Worm (Caenorhabditis elegans) whole organism, L4 larva: Measurements from ENCODE around the gene gcy-34.

Source experiments
- F26F4.8 ChIP-seq: fragments of 200-800 bp; sonication (Bioruptor generic); conservative IDR thresholded peaks from 2 replicates; pipeline ENCODE4 v1.3.6; 2022; ENCODE audit warnings: missing genetic modification characterization, missing compliant biosample characterization
- F44E2.7 ChIP-seq: fragments of 200-800 bp; sonication (Bioruptor generic); IDR thresholded peaks from 2 replicates; pipeline ENCODE4 v2.1.2; 2022; ENCODE audit warnings: missing genetic modification characterization, missing compliant biosample characterization
- R02D3.7 ChIP-seq: fragments of 150-350 bp; sonication (generic microtip); optimal IDR thresholded peaks from 3 replicates; lab custom pipeline; 2014; ENCODE audit warnings: missing biosample characterization, missing genetic modification characterization
- T26A8.4 ChIP-seq: fragments of 200-800 bp; sonication (Bioruptor generic); IDR thresholded peaks from 2 replicates; pipeline ENCODE4 v1.3.6; 2022; ENCODE audit warnings: missing genetic modification characterization, missing compliant biosample characterization
- Y48G9A.11 ChIP-seq: fragments of 200-800 bp; sonication (Bioruptor generic); IDR thresholded peaks from 2 replicates; pipeline ENCODE4 v1.3.6; 2022; ENCODE audit warnings: missing genetic modification reagents, missing genetic modification characterization, missing compliant biosample characterization
- Y5F2A.4 ChIP-seq: fragments of 200-800 bp; sonication (Bioruptor generic); optimal IDR thresholded peaks from 2 replicates; lab custom pipeline; 2018; ENCODE audit warnings: mild to moderate bottlenecking, missing genetic modification characterization, missing compliant biosample characterization
- ZK546.5 ChIP-seq, 2 experiments: sonication (generic microtip); optimal IDR thresholded peaks; 2 replicates each; lab custom pipeline; 2017; ENCODE audit warnings: missing biosample characterization in 2 of 2, missing genetic modification characterization in 2 of 2
- attf-4 ChIP-seq: sonication (generic microtip); optimal IDR thresholded peaks from 3 replicates; lab custom pipeline; 2017; ENCODE audit warnings: missing biosample characterization, missing genetic modification characterization
- ceh-20 ChIP-seq: fragments of 200-800 bp; sonication (Bioruptor generic); IDR thresholded peaks from 2 replicates; pipeline ENCODE4 v1.3.6; 2022; ENCODE audit warnings: missing genetic modification reagents, missing genetic modification characterization, missing compliant biosample characterization
- ceh-28 ChIP-seq: fragments of 150-350 bp; optimal IDR thresholded peaks from 2 replicates; lab custom pipeline; 2014; ENCODE audit warnings: missing biosample characterization, missing genetic modification reagents, missing genetic modification characterization
- ceh-32 ChIP-seq: sonication (generic microtip); optimal IDR thresholded peaks from 2 replicates; lab custom pipeline; 2016; ENCODE audit warnings: mild to moderate bottlenecking, missing genetic modification characterization, missing compliant biosample characterization; ENCODE audit not compliant: poor library complexity
- ceh-62 ChIP-seq: sonication (generic microtip); optimal IDR thresholded peaks from 2 replicates; lab custom pipeline; 2017; ENCODE audit warnings: missing biosample characterization, missing genetic modification characterization
- ceh-82 ChIP-seq: sonication (generic microtip); optimal IDR thresholded peaks from 2 replicates; lab custom pipeline; 2017; ENCODE audit warnings: missing biosample characterization, missing genetic modification characterization
- ces-1 ChIP-seq: fragments of 150-350 bp; sonication (generic microtip); optimal IDR thresholded peaks from 4 replicates; lab custom pipeline; 2014; ENCODE audit warnings: missing biosample characterization, missing genetic modification reagents, missing genetic modification characterization
- cey-2 ChIP-seq: sonication (generic microtip); optimal IDR thresholded peaks from 3 replicates; lab custom pipeline; 2017; ENCODE audit warnings: missing genetic modification characterization, mild to moderate bottlenecking, missing compliant biosample characterization, antibody characterized with exemption, borderline replicate concordance; ENCODE audit not compliant: insufficient read depth
- daf-12 ChIP-seq: fragments of 150-350 bp; optimal IDR thresholded peaks from 2 replicates; lab custom pipeline; 2014; ENCODE audit warnings: missing biosample characterization, missing genetic modification reagents, missing genetic modification characterization
- daf-19 ChIP-seq: fragments of 200-800 bp; sonication (Bioruptor generic); conservative IDR thresholded peaks from 2 replicates; pipeline ENCODE4 v1.3.6; 2022; ENCODE audit warnings: missing genetic modification characterization, missing compliant biosample characterization
- daf-8 ChIP-seq: fragments of 200-800 bp; sonication (Bioruptor generic); IDR thresholded peaks from 2 replicates; pipeline ENCODE4 v1.3.6; 2022; ENCODE audit warnings: missing genetic modification characterization, missing compliant biosample characterization
- dmd-6 ChIP-seq: fragments of 200-800 bp; sonication (Bioruptor generic); IDR thresholded peaks from 2 replicates; pipeline ENCODE4 v1.3.6; 2022; ENCODE audit warnings: missing genetic modification reagents, missing genetic modification characterization, missing compliant biosample characterization
- dve-1 ChIP-seq: sonication (generic microtip); optimal IDR thresholded peaks from 2 replicates; lab custom pipeline; 2017; ENCODE audit warnings: antibody characterized with exemption, mild to moderate bottlenecking, missing genetic modification characterization, missing compliant biosample characterization; ENCODE audit not compliant: insufficient read depth
- egl-27 ChIP-seq: sonication (generic microtip); optimal IDR thresholded peaks from 3 replicates; lab custom pipeline; 2017; ENCODE audit warnings: missing biosample characterization, missing genetic modification reagents, missing genetic modification characterization
- egl-43 ChIP-seq: fragments of 200-800 bp; sonication (Bioruptor generic); IDR thresholded peaks from 2 replicates; pipeline ENCODE4 v1.3.6; 2022; ENCODE audit warnings: missing genetic modification reagents, missing genetic modification characterization, missing compliant biosample characterization
- fos-1 ChIP-seq: fragments of 150-350 bp; optimal IDR thresholded peaks from 2 replicates; lab custom pipeline; 2014; ENCODE audit warnings: missing biosample characterization, missing genetic modification characterization
- hif-1 ChIP-seq, 2 experiments: sonication (generic microtip); optimal IDR thresholded peaks; 2 replicates each; lab custom pipeline; 2016 to 2017; ENCODE audit warnings: missing compliant biosample characterization in 2 of 2, missing genetic modification characterization in 2 of 2, missing genetic modification reagents in 2 of 2, missing genotype in 2 of 2, mild to moderate bottlenecking in 1 of 2
- hlh-11 ChIP-seq: fragments of 200-800 bp; sonication (Bioruptor generic); optimal IDR thresholded peaks from 2 replicates; lab custom pipeline; 2018; ENCODE audit warnings: mild to moderate bottlenecking, missing genetic modification characterization, missing compliant biosample characterization
- hmg-1.1 ChIP-seq: fragments of 200-800 bp; sonication (Bioruptor generic); IDR thresholded peaks from 2 replicates; pipeline ENCODE4 v1.3.6; 2022; ENCODE audit warnings: missing genetic modification reagents, missing genetic modification characterization, missing compliant biosample characterization
- lim-7 ChIP-seq: fragments of 200-800 bp; sonication (Bioruptor generic); IDR thresholded peaks from 2 replicates; pipeline ENCODE4 v1.3.6; 2022; ENCODE audit warnings: missing genetic modification characterization, missing compliant biosample characterization
- lin-13 ChIP-seq: fragments of 150-350 bp; optimal IDR thresholded peaks from 2 replicates; lab custom pipeline; 2014; ENCODE audit warnings: missing biosample characterization, missing genetic modification reagents, missing genetic modification characterization
- lin-29 ChIP-seq: fragments of 200-800 bp; sonication (Bioruptor generic); IDR thresholded peaks from 2 replicates; pipeline ENCODE4 v1.3.6; 2022; ENCODE audit warnings: missing genetic modification reagents, missing genetic modification characterization, missing compliant biosample characterization
- lin-38 ChIP-seq: fragments of 200-800 bp; sonication (Bioruptor generic); IDR thresholded peaks from 2 replicates; pipeline ENCODE4 v1.3.6; 2022; ENCODE audit warnings: missing genetic modification reagents, missing genetic modification characterization, missing compliant biosample characterization
- mep-1 ChIP-seq: fragments of 150-350 bp; sonication (generic microtip); optimal IDR thresholded peaks from 3 replicates; lab custom pipeline; 2014; ENCODE audit warnings: missing biosample characterization, missing genetic modification characterization
- mxl-3 ChIP-seq: fragments of 200-800 bp; sonication (Bioruptor generic); optimal IDR thresholded peaks from 2 replicates; lab custom pipeline; 2018; ENCODE audit warnings: mild to moderate bottlenecking, missing genetic modification characterization, missing compliant biosample characterization
- nhr-11 ChIP-seq: fragments of 150-350 bp; optimal IDR thresholded peaks from 2 replicates; lab custom pipeline; 2014; ENCODE audit warnings: missing biosample characterization, missing genetic modification characterization
- nhr-111 ChIP-seq: fragments of 200-800 bp; sonication (Bioruptor generic); optimal IDR thresholded peaks from 2 replicates; lab custom pipeline; 2018; ENCODE audit warnings: mild to moderate bottlenecking, missing genetic modification characterization, missing compliant biosample characterization
- nhr-42 ChIP-seq: fragments of 200-800 bp; sonication (Bioruptor generic); IDR thresholded peaks from 2 replicates; pipeline ENCODE4 v1.3.6; 2022; ENCODE audit warnings: missing genetic modification characterization, missing compliant biosample characterization
- nhr-6 ChIP-seq: fragments of 150-350 bp; optimal IDR thresholded peaks from 2 replicates; lab custom pipeline; 2014; ENCODE audit warnings: missing biosample characterization, missing genetic modification characterization
- nhr-76 ChIP-seq: fragments of 150-350 bp; optimal IDR thresholded peaks from 2 replicates; lab custom pipeline; 2014; ENCODE audit warnings: missing biosample characterization, missing genetic modification characterization
- nhr-77 ChIP-seq: fragments of 150-350 bp; optimal IDR thresholded peaks from 2 replicates; lab custom pipeline; 2014; ENCODE audit warnings: missing biosample characterization, missing genetic modification characterization
- pha-4 ChIP-seq, 2 experiments: fragments of 150-350 bp in 1 of 2; fragments of 200-800 bp in 1 of 2; sonication (Bioruptor generic) in 1 of 2; IDR thresholded peaks in 1 of 2; optimal IDR thresholded peaks in 1 of 2; 2 replicates each; pipeline versions ENCODE4 v1.3.6 to Lab custom; 2014 to 2022; ENCODE audit warnings: missing genetic modification characterization in 2 of 2, missing genetic modification reagents in 2 of 2, missing biosample characterization in 1 of 2, missing compliant biosample characterization in 1 of 2
- php-3 ChIP-seq: fragments of 200-800 bp; sonication (Bioruptor generic); IDR thresholded peaks from 2 replicates; pipeline ENCODE4 v1.3.6; 2022; ENCODE audit warnings: missing genetic modification reagents, missing genetic modification characterization, missing compliant biosample characterization
- rbr-2 ChIP-seq: sonication (generic microtip); optimal IDR thresholded peaks from 2 replicates; lab custom pipeline; 2016; ENCODE audit warnings: missing genotype, missing genetic modification characterization, missing compliant biosample characterization
- set-16 ChIP-seq: fragments of 200-800 bp; sonication (Bioruptor generic); IDR thresholded peaks from 2 replicates; pipeline ENCODE4 v1.3.6; 2022; ENCODE audit warnings: missing genetic modification reagents, missing genetic modification characterization, missing compliant biosample characterization
- skn-1 ChIP-seq: fragments of 150-350 bp; optimal IDR thresholded peaks from 2 replicates; lab custom pipeline; 2014; ENCODE audit warnings: missing biosample characterization, missing genetic modification characterization
- spr-1 ChIP-seq: sonication (generic microtip); optimal IDR thresholded peaks from 2 replicates; lab custom pipeline; 2016; ENCODE audit warnings: mild to moderate bottlenecking, missing genetic modification characterization, missing compliant biosample characterization
- spr-3 ChIP-seq: fragments of 200-800 bp; sonication (Bioruptor generic); optimal IDR thresholded peaks from 2 replicates; lab custom pipeline; 2018; ENCODE audit warnings: mild to moderate bottlenecking, missing genetic modification characterization, missing compliant biosample characterization
- unc-62 ChIP-seq, 3 experiments: fragments of 150-350 bp in 1 of 3; sonication (generic microtip); optimal IDR thresholded peaks in 2 of 3; peaks in 1 of 3; 1 replicate in 1 of 3; 2 replicates in 2 of 3; lab custom pipeline; 2014 to 2017; ENCODE audit warnings: missing biosample characterization in 3 of 3, missing genetic modification characterization in 3 of 3, missing genetic modification reagents in 3 of 3, missing genotype in 1 of 3
- zag-1 ChIP-seq: fragments of 150-350 bp; optimal IDR thresholded peaks from 2 replicates; lab custom pipeline; 2014; ENCODE audit warnings: missing biosample characterization, missing genetic modification characterization
- zfp-2 ChIP-seq: sonication (generic microtip); optimal IDR thresholded peaks from 2 replicates; lab custom pipeline; 2016; ENCODE audit warnings: mild to moderate bottlenecking, missing genetic modification characterization, missing compliant biosample characterization
- zfp-3 ChIP-seq: fragments of 200-800 bp; sonication (Bioruptor generic); conservative IDR thresholded peaks from 2 replicates; pipeline ENCODE4 v1.3.6; 2022; ENCODE audit warnings: missing genetic modification reagents, missing genetic modification characterization, missing compliant biosample characterization
- zip-11 ChIP-seq: fragments of 200-800 bp; sonication (Bioruptor generic); IDR thresholded peaks from 2 replicates; pipeline ENCODE4 v1.3.6; 2022; ENCODE audit warnings: missing genetic modification characterization, missing compliant biosample characterization
- ztf-7 ChIP-seq: fragments of 150-350 bp; optimal IDR thresholded peaks from 2 replicates; lab custom pipeline; 2014; ENCODE audit warnings: missing biosample characterization, missing genetic modification characterization

The gcy-34 gene

DNA sequence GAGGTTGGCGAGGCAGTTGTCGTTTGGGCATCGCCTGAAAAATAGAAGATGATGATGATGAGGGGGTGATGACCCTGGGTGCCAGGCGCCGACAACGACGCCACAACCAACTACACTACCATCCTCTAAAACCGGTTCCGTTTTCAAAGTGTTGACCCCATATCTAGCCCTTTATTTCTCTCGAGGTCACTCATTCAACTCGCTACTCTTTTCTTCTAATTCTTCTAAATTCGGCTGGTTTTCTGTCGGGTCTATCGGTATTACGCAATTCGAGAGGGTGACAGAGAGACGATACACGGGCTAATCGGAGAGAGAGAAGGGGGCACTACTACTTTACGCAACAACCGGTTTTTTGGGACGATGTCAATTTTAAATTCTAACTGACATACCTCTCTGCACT lies 14.4 kb downstream of the gcy-34 start (continued):
- no peak for TF ChIP-seq lin-13
- TF ChIP-seq hlh-11 (tag; lab: Kevin White, UChicago): peak; percentile 72
- TF ChIP-seq hmg-1.1 (GFP tag; lab: Robert Waterston, UW): no peak
- TF ChIP-seq fos-1 (tag; lab: Kevin White, UChicago): no peak
- TF ChIP-seq nhr-76: no peak
- TF ChIP-seq spr-1 (tag; lab: Kevin White, UChicago): no peak
- TF ChIP-seq ces-1 (GFP tag; lab: Kevin White, UChicago): no peak
- TF ChIP-seq spr-3 (GFP tag; lab: Kevin White, UChicago): no peak
- TF ChIP-seq ceh-32: no peak
- TF ChIP-seq dmd-6 (GFP tag; lab: Robert Waterston, UW): peak; percentile 19; the same call in 1 of the 2 replicates
- TF ChIP-seq ceh-20 (GFP tag; lab: Robert Waterston, UW): no peak
- no peak for TF ChIP-seq lim-7
- TF ChIP-seq rbr-2: no peak
- no peak for TF ChIP-seq zfp-2 (tag; lab: Kevin White, UChicago)
- no peak for TF ChIP-seq zfp-3 (GFP tag; lab: Robert Waterston, UW)
- TF ChIP-seq php-3: no peak
- TF ChIP-seq nhr-111 (GFP tag; lab: Kevin White, UChicago): no peak
- no peak for TF ChIP-seq daf-12
- peak; percentile 26 for TF ChIP-seq dve-1 (tag; lab: Kevin White, UChicago)
- peak; percentile 1 for TF ChIP-seq cey-2 (tag; lab: Kevin White, UChicago)
- TF ChIP-seq zip-11 (GFP tag; lab: Robert Waterston, UW): no peak
- no peak for TF ChIP-seq Y48G9A.11 (GFP tag; lab: Robert Waterston, UW)
- no peak for TF ChIP-seq ceh-62 (tag; lab: Kevin White, UChicago)
- TF ChIP-seq egl-43: no peak
- no peak for TF ChIP-seq ceh-28
- TF ChIP-seq pha-4 (GFP tag; IDR thresholded peaks at IDR 0.05; lab: Robert Waterston, UW): no peak
- TF ChIP-seq pha-4 (tag; optimal IDR thresholded peaks at IDR 0.05; lab: Kevin White, UChicago): no peak
- no peak for TF ChIP-seq ztf-7 (tag; lab: Kevin White, UChicago)
- TF ChIP-seq R02D3.7 (tag; lab: Kevin White, UChicago): no peak
- TF ChIP-seq T26A8.4 (GFP tag; lab: Robert Waterston, UW): no peak; the same call in 1 of the 2 replicates
- peak; percentile 57 for TF ChIP-seq mxl-3 (GFP tag; lab: Kevin White, UChicago)
- TF ChIP-seq lin-38 (GFP tag; lab: Robert Waterston, UW): peak; percentile 38
- no peak for TF ChIP-seq hif-1 (tag; optimal IDR thresholded peaks at IDR 0.05; lab: Kevin White, UChicago)
- TF ChIP-seq ceh-82 (tag; lab: Kevin White, UChicago): no peak
- no peak for TF ChIP-seq lin-29 (GFP tag; lab: Robert Waterston, UW)
- TF ChIP-seq egl-27 (tag; lab: Kevin White, UChicago): no peak
- TF ChIP-seq daf-8 (GFP tag; lab: Robert Waterston, UW): no peak
- no peak for TF ChIP-seq unc-62 (GFP tag; optimal IDR thresholded peaks at IDR 0.05 in 1 of 2; lab: Kevin White, UChicago)
- no peak for TF ChIP-seq unc-62 (tag; optimal IDR thresholded peaks at IDR 0.05; lab: Kevin White, UChicago)
- TF ChIP-seq F26F4.8 (GFP tag; lab: Robert Waterston, UW): no peak
- no peak for TF ChIP-seq F44E2.7 (GFP tag; lab: Robert Waterston, UW)
- no peak for TF ChIP-seq nhr-77 (tag; lab: Kevin White, UChicago)
- no peak for TF ChIP-seq nhr-6 (tag; lab: Kevin White, UChicago)
- TF ChIP-seq set-16: no peak
- no peak for TF ChIP-seq ZK546.5 (tag; optimal IDR thresholded peaks at IDR 0.05; lab: Kevin White, UChicago)
- no peak for TF ChIP-seq attf-4
- no peak for TF ChIP-seq skn-1 (tag; lab: Kevin White, UChicago)
- TF ChIP-seq nhr-42: no peak
- no peak for TF ChIP-seq Y5F2A.4 (GFP tag; lab: Kevin White, UChicago)
- peak; percentile 74 for TF ChIP-seq mep-1 (tag; lab: Kevin White, UChicago)
- no peak for TF ChIP-seq zag-1 (tag; lab: Kevin White, UChicago)
- no peak for TF ChIP-seq nhr-11 (tag; lab: Kevin White, UChicago)
- TF ChIP-seq daf-19 (GFP tag; lab: Robert Waterston, UW): no peak
